Worm (Caenorhabditis elegans): ENCODE measurements around the gene C52E2.4.
"Not testable (repeated sequence)": the region's sequence is repeated elsewhere in the genome, so short reads cannot be mapped to it uniquely, and the experiment has no call there.

DNA sequence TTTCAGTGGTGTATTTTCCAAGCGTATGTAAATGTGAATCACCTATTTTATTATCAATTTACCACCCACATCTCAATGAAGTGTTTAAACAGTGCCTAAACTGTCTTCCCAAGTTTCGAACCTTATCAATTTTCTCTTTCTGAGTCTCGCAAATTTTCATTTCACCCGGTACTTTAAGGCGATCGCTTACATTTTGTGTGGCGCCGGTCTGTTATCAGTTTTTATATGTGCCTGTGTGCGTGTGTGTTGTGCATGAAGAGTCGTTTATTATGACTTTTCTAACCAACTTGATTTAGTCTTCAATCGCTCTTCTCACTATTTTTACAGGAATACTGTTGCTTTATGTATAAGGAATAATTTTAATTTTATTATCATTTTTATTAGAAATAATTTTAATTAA lies 19.3 kb upstream of the C52E2.4 start:
- not testable (repeated sequence) for TF ChIP-seq lsy-2 (tag; optimal IDR thresholded peaks at IDR 0.05); fkh-10 (GFP tag; optimal IDR thresholded peaks at IDR 0.05); elt-3 (tag; optimal IDR thresholded peaks at IDR 0.05); skn-1 (tag; optimal IDR thresholded peaks at IDR 0.05); jun-1 (tag; optimal IDR thresholded peaks at IDR 0.05); nhr-237 (tag; optimal IDR thresholded peaks at IDR 0.05); blmp-1 (tag; optimal IDR thresholded peaks at IDR 0.05)

All from whole organism, L1 larva.